Worm (Caenorhabditis elegans) whole organism, mixed stage, embryonic: ENCODE data around the gene F29G6.1.

Source experiments
- unc-120 ChIP-seq: sonication (generic microtip); optimal IDR thresholded peaks from 2 replicates; lab custom pipeline; 2017; ENCODE audit warnings: missing genetic modification characterization, missing compliant biosample characterization; ENCODE audit not compliant: poor library complexity, severe bottlenecking
- unc-39 ChIP-seq: fragments of 150-350 bp; optimal IDR thresholded peaks from 2 replicates; lab custom pipeline; 2014; ENCODE audit warnings: missing biosample characterization, missing genetic modification characterization

- TF ChIP-seq unc-120 (tag; lab: Kevin White, UChicago) (no peak), unc-39 (no peak)
These were observed 21.6 kb downstream of the F29G6.1 start for ce11 chrX:11523704-11524103.
